Worm (Caenorhabditis elegans): ENCODE results near the gene dhhc-5.

- TF ChIP-seq ama-1 (optimal IDR thresholded peaks at IDR 0.05) (no peak), mep-1 (tag; optimal IDR thresholded peaks at IDR 0.05) (no peak), nhr-77 (tag; optimal IDR thresholded peaks at IDR 0.05) (no peak), unc-130 (GFP tag; optimal IDR thresholded peaks at IDR 0.05) (no peak), daf-8 (GFP tag; IDR thresholded peaks at IDR 0.05) (no peak), Y75B8A.6 (GFP tag; IDR thresholded peaks at IDR 0.05) (no peak)
Observed at ce11 chrIII:6831312-6831711, 17.5 kb downstream of the dhhc-5 start.
